Worm (Caenorhabditis elegans) whole organism, L2 larva: ENCODE measurements around the gene cmtr-1.

Experiments used
- C34F6.9 ChIP-seq: fragments of 150-350 bp; optimal IDR thresholded peaks from 2 replicates; lab custom pipeline; 2014; ENCODE audit warnings: missing biosample characterization, missing genetic modification characterization
- F13H6.1 ChIP-seq: sonication (generic microtip); optimal IDR thresholded peaks from 2 replicates; lab custom pipeline; 2016; ENCODE audit warnings: missing genetic modification characterization, missing compliant biosample characterization
- R02D3.7 ChIP-seq: fragments of 150-350 bp; optimal IDR thresholded peaks from 2 replicates; lab custom pipeline; 2014; ENCODE audit warnings: missing biosample characterization, missing genetic modification characterization
- Y55F3AM.14 ChIP-seq: fragments of 200-800 bp; sonication (Bioruptor generic); optimal IDR thresholded peaks from 2 replicates; lab custom pipeline; 2018; ENCODE audit warnings: mild to moderate bottlenecking, missing genetic modification characterization, missing compliant biosample characterization
- ZK546.5 ChIP-seq: sonication (generic microtip); optimal IDR thresholded peaks from 2 replicates; lab custom pipeline; 2017; ENCODE audit warnings: missing biosample characterization, missing genetic modification characterization
- alr-1 ChIP-seq: fragments of 150-350 bp; optimal IDR thresholded peaks from 2 replicates; lab custom pipeline; 2014; ENCODE audit warnings: missing biosample characterization, missing genetic modification characterization
- ama-1 ChIP-seq: fragments of 150-350 bp; optimal IDR thresholded peaks from 2 replicates; lab custom pipeline; 2018; ENCODE audit warnings: inconsistent platforms
- blmp-1 ChIP-seq: sonication (generic microtip); optimal IDR thresholded peaks from 2 replicates; lab custom pipeline; 2017; ENCODE audit warnings: missing genetic modification characterization, mild to moderate bottlenecking, missing compliant biosample characterization, antibody characterized with exemption, moderate library complexity; ENCODE audit not compliant: insufficient read depth
- ceh-16 ChIP-seq: fragments of 150-350 bp; optimal IDR thresholded peaks from 2 replicates; lab custom pipeline; 2014; ENCODE audit warnings: missing biosample characterization, missing genetic modification characterization
- ceh-82 ChIP-seq: fragments of 150-350 bp; optimal IDR thresholded peaks from 2 replicates; lab custom pipeline; 2014; ENCODE audit warnings: missing biosample characterization, missing genetic modification characterization
- egl-27 ChIP-seq: sonication (generic microtip); optimal IDR thresholded peaks from 3 replicates; lab custom pipeline; 2017; ENCODE audit warnings: missing biosample characterization, missing genetic modification reagents, missing genetic modification characterization
- elt-1 ChIP-seq: fragments of 150-350 bp; optimal IDR thresholded peaks from 2 replicates; lab custom pipeline; 2014; ENCODE audit warnings: missing biosample characterization, missing genetic modification characterization
- fos-1 ChIP-seq: fragments of 150-350 bp; optimal IDR thresholded peaks from 2 replicates; lab custom pipeline; 2014; ENCODE audit warnings: missing biosample characterization, missing genetic modification characterization
- gmeb-1 ChIP-seq: fragments of 150-350 bp; optimal IDR thresholded peaks from 2 replicates; lab custom pipeline; 2014; ENCODE audit warnings: missing biosample characterization, missing genetic modification characterization
- lin-13 ChIP-seq: fragments of 150-350 bp; optimal IDR thresholded peaks from 2 replicates; lab custom pipeline; 2014; ENCODE audit warnings: missing biosample characterization, missing genetic modification reagents, missing genetic modification characterization
- lin-39 ChIP-seq: fragments of 150-350 bp; optimal IDR thresholded peaks from 2 replicates; lab custom pipeline; 2014; ENCODE audit warnings: missing biosample characterization, missing genetic modification reagents, missing genetic modification characterization
- lsy-2 ChIP-seq, 2 experiments: fragments of 150-350 bp in 1 of 2; sonication (generic microtip) in 1 of 2; optimal IDR thresholded peaks; 2 replicates each; lab custom pipeline; 2014 to 2017; ENCODE audit warnings: missing biosample characterization in 2 of 2, missing genetic modification characterization in 2 of 2
- mab-5 ChIP-seq: fragments of 150-350 bp; optimal IDR thresholded peaks from 2 replicates; lab custom pipeline; 2014; ENCODE audit warnings: missing biosample characterization, missing genetic modification characterization
- mbf-1 ChIP-seq: sonication (generic microtip); optimal IDR thresholded peaks from 2 replicates; lab custom pipeline; 2017; ENCODE audit warnings: missing biosample characterization, missing genetic modification characterization
- mdl-1 ChIP-seq, 2 experiments: fragments of 150-350 bp in 1 of 2; sonication (generic microtip) in 1 of 2; optimal IDR thresholded peaks; 2 replicates each; lab custom pipeline; 2017; ENCODE audit warnings: missing biosample characterization in 2 of 2, missing genetic modification characterization in 2 of 2
- nhr-12 ChIP-seq: fragments of 150-350 bp; optimal IDR thresholded peaks from 2 replicates; lab custom pipeline; 2014; ENCODE audit warnings: missing biosample characterization, missing genetic modification characterization
- nhr-129 ChIP-seq: fragments of 150-350 bp; optimal IDR thresholded peaks from 2 replicates; lab custom pipeline; 2014; ENCODE audit warnings: missing biosample characterization, missing genetic modification characterization
- nhr-21 ChIP-seq: fragments of 150-350 bp; optimal IDR thresholded peaks from 2 replicates; lab custom pipeline; 2014; ENCODE audit warnings: missing biosample characterization, missing genetic modification characterization
- nhr-23 ChIP-seq: fragments of 150-350 bp; optimal IDR thresholded peaks from 2 replicates; lab custom pipeline; 2014; ENCODE audit warnings: missing biosample characterization, missing genetic modification reagents, missing genetic modification characterization
- nhr-237 ChIP-seq: fragments of 150-350 bp; optimal IDR thresholded peaks from 2 replicates; lab custom pipeline; 2014; ENCODE audit warnings: missing biosample characterization, missing genetic modification characterization
- nhr-25 ChIP-seq: fragments of 150-350 bp; sonication (generic microtip); optimal IDR thresholded peaks from 3 replicates; lab custom pipeline; 2014; ENCODE audit warnings: missing biosample characterization, missing genetic modification characterization
- nhr-6 ChIP-seq: fragments of 150-350 bp; optimal IDR thresholded peaks from 2 replicates; lab custom pipeline; 2014; ENCODE audit warnings: missing biosample characterization, missing genetic modification characterization
- peb-1 ChIP-seq: fragments of 150-350 bp; optimal IDR thresholded peaks from 2 replicates; lab custom pipeline; 2014; ENCODE audit warnings: missing biosample characterization, missing genetic modification characterization
- sma-3 ChIP-seq: sonication (generic microtip); optimal IDR thresholded peaks from 2 replicates; lab custom pipeline; 2016; ENCODE audit warnings: missing genetic modification reagents, missing genetic modification characterization, missing compliant biosample characterization
- sma-9 ChIP-seq, 2 experiments: fragments of 150-350 bp in 1 of 2; sonication (generic microtip) in 1 of 2; optimal IDR thresholded peaks; 2 replicates each; lab custom pipeline; 2014 to 2016; ENCODE audit warnings: missing genetic modification characterization in 2 of 2, mild to moderate bottlenecking in 1 of 2, missing biosample characterization in 1 of 2, missing compliant biosample characterization in 1 of 2, missing genetic modification reagents in 1 of 2, moderate library complexity in 1 of 2
- unc-39 ChIP-seq: fragments of 150-350 bp; optimal IDR thresholded peaks from 2 replicates; lab custom pipeline; 2014; ENCODE audit warnings: missing biosample characterization, missing genetic modification characterization
- unc-55 ChIP-seq: fragments of 150-350 bp; sonication (generic microtip); optimal IDR thresholded peaks from 3 replicates; lab custom pipeline; 2014; ENCODE audit warnings: missing biosample characterization, missing genetic modification reagents, missing genetic modification characterization
- unc-62 ChIP-seq: fragments of 150-350 bp; optimal IDR thresholded peaks from 2 replicates; lab custom pipeline; 2014; ENCODE audit warnings: missing biosample characterization, missing genetic modification reagents, missing genetic modification characterization
- zag-1 ChIP-seq: fragments of 150-350 bp; optimal IDR thresholded peaks from 2 replicates; lab custom pipeline; 2014; ENCODE audit warnings: missing biosample characterization, missing genetic modification characterization
- ztf-1 ChIP-seq: fragments of 200-800 bp; sonication (Bioruptor generic); conservative IDR thresholded peaks from 2 replicates; pipeline ENCODE4 v1.3.6; 2022; ENCODE audit warnings: missing genetic modification characterization, missing compliant biosample characterization
- ztf-11 ChIP-seq: sonication (generic microtip); optimal IDR thresholded peaks from 2 replicates; lab custom pipeline; 2017; ENCODE audit warnings: missing biosample characterization, missing genetic modification characterization

The cmtr-1 gene

ce11 chrII:15015669-15016068 is 10.2 kb upstream of the cmtr-1 start:
- no peak for TF ChIP-seq lsy-2 (tag; optimal IDR thresholded peaks at IDR 0.05; lab: Kevin White, UChicago)
- TF ChIP-seq lin-13 (GFP tag; lab: Kevin White, UChicago), result no peak
- TF ChIP-seq zag-1 (tag; lab: Kevin White, UChicago), result no peak
- TF ChIP-seq ztf-11 (tag; lab: Kevin White, UChicago), result no peak
- no peak for TF ChIP-seq nhr-6
- TF ChIP-seq, all 48 proteins: peak for 0

ce11 chrII:15018923-15019322 is 7.0 kb upstream of the cmtr-1 start, which contains the start of gene Y53F4B.12:
TSS of gene Y53F4B.12 (plus strand) at chrII:15019223.
- no peak for TF ChIP-seq zag-1 (tag; lab: Kevin White, UChicago)
- no peak for TF ChIP-seq lin-13 (GFP tag; lab: Kevin White, UChicago)
- no peak for TF ChIP-seq nhr-25 (tag; lab: Kevin White, UChicago)
- no peak for TF ChIP-seq lin-39 (tag; lab: Kevin White, UChicago)
- no peak for TF ChIP-seq nhr-129 (tag; lab: Kevin White, UChicago)
- no peak for TF ChIP-seq ceh-82 (tag; lab: Kevin White, UChicago)
- no peak for TF ChIP-seq unc-39 (tag; lab: Kevin White, UChicago)
- TF ChIP-seq unc-55 (GFP tag; lab: Kevin White, UChicago), result no peak
- TF ChIP-seq nhr-21 (tag; lab: Kevin White, UChicago), result no peak
- no peak for TF ChIP-seq blmp-1 (tag; lab: Kevin White, UChicago)
- no peak for TF ChIP-seq gmeb-1 (tag; lab: Kevin White, UChicago)
- no peak for TF ChIP-seq ztf-1
- no peak for TF ChIP-seq fos-1 (tag; lab: Kevin White, UChicago)
- no peak for TF ChIP-seq ama-1 (lab: Kevin White, UChicago)

ce11 chrII:15025100-15025499 is 814 bp upstream of the cmtr-1 start:
- TF ChIP-seq ceh-82 (tag; lab: Kevin White, UChicago) (no peak), lsy-2 (tag; optimal IDR thresholded peaks at IDR 0.05; lab: Kevin White, UChicago) (peak in 1 of 2 experiments; percentile 53)
- TF ChIP-seq, all 48 proteins: peak for 1

ce11 chrII:15026389-15026788 is 475 bp downstream of the cmtr-1 start:
- TF ChIP-seq nhr-129 (tag; lab: Kevin White, UChicago), result no peak
- no peak for TF ChIP-seq ZK546.5 (tag; lab: Kevin White, UChicago)
- TF ChIP-seq nhr-12 (tag; lab: Kevin White, UChicago), result no peak
- no peak for TF ChIP-seq zag-1 (tag; lab: Kevin White, UChicago)
- no peak for TF ChIP-seq sma-9 (GFP tag; optimal IDR thresholded peaks at IDR 0.05; lab: Kevin White, UChicago)
- no peak for TF ChIP-seq sma-9 (tag; optimal IDR thresholded peaks at IDR 0.05; lab: Kevin White, UChicago)
- TF ChIP-seq unc-55 (GFP tag; lab: Kevin White, UChicago), result no peak
- TF ChIP-seq ztf-1, result no peak
- TF ChIP-seq nhr-23 (tag; lab: Kevin White, UChicago), result no peak
- no peak for TF ChIP-seq ztf-11 (tag; lab: Kevin White, UChicago)
- no peak for TF ChIP-seq lin-13 (GFP tag; lab: Kevin White, UChicago)
- TF ChIP-seq sma-3 (GFP tag; lab: Kevin White, UChicago), result no peak
- TF ChIP-seq ceh-16 (tag; lab: Kevin White, UChicago), result no peak
- TF ChIP-seq nhr-6, result no peak
- no peak for TF ChIP-seq mbf-1 (tag; lab: Kevin White, UChicago)
- TF ChIP-seq ceh-82 (tag; lab: Kevin White, UChicago), result no peak
- TF ChIP-seq lin-39 (tag; lab: Kevin White, UChicago), result no peak
- no peak for TF ChIP-seq blmp-1 (tag; lab: Kevin White, UChicago)
- TF ChIP-seq peb-1, result no peak

- TF ChIP-seq C34F6.9 (tag; lab: Kevin White, UChicago) (no peak), F13H6.1 (tag; lab: Kevin White, UChicago) (no peak), R02D3.7 (no peak), gmeb-1 (tag; lab: Kevin White, UChicago) (no peak), mdl-1 (tag; optimal IDR thresholded peaks at IDR 0.05; lab: Kevin White, UChicago) (no peak), unc-62 (GFP tag; lab: Kevin White, UChicago) (no peak), mab-5 (tag; lab: Kevin White, UChicago) (no peak), nhr-237 (tag; lab: Kevin White, UChicago) (no peak), Y55F3AM.14 (no peak), zag-1 (tag; lab: Kevin White, UChicago) (no peak), lin-13 (GFP tag; lab: Kevin White, UChicago) (no peak), lin-39 (tag; lab: Kevin White, UChicago) (no peak), nhr-21 (tag; lab: Kevin White, UChicago) (no peak), egl-27 (tag; lab: Kevin White, UChicago) (no peak), ama-1 (lab: Kevin White, UChicago) (no peak), alr-1 (tag; lab: Kevin White, UChicago) (no peak), elt-1 (tag; lab: Kevin White, UChicago) (no peak), ceh-82 (tag; lab: Kevin White, UChicago) (no peak), nhr-6 (no peak)
Observed at ce11 chrII:15037782-15038181, 11.9 kb downstream of the cmtr-1 start, which contains the start of gene Y53F4B.14. TSS of gene Y53F4B.14 (plus strand) at chrII:15037991.
